Worm (Caenorhabditis elegans): Measurements from ENCODE around the gene T25B6.3.

T25B6.3 gene

DNA sequence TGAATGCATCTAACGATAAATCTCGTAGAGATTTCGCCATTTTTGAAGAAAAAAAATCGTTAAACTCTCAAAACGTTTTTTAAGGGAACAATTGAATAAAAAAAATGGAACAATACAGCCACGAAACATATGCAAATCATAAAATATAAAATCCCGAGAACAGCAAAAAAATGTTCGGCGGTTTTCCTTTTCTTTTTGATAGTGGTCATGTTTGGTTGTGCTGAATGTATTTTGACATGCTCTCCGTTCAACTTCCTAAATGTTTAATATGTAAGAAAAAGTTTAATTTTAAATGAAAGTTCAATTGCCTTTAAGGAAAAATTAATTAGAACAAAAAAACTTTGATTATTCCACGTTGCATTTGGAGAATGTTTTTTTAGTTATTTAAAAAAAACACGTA is 17.0 kb upstream of the T25B6.3 start, which contains the start of gene C24A3.9:
Gene C24A3.9 (minus strand): TSS at position 101 of the 400 bp plus-strand sequence.
- TF ChIP-seq sox-2 (GFP tag; IDR thresholded peaks at IDR 0.05) (no peak), hlh-8 (tag; optimal IDR thresholded peaks at IDR 0.05) (no peak), ceh-34 (tag; optimal IDR thresholded peaks at IDR 0.05) (no peak), ttx-3 (tag; optimal IDR thresholded peaks at IDR 0.05) (no peak), ref-2 (tag; optimal IDR thresholded peaks at IDR 0.05) (no peak), hlh-15 (tag; optimal IDR thresholded peaks at IDR 0.05) (no peak), madf-2 (tag; optimal IDR thresholded peaks at IDR 0.05) (no peak), dve-1 (tag; optimal IDR thresholded peaks at IDR 0.05) (no peak), ceh-6 (GFP tag; optimal IDR thresholded peaks at IDR 0.05) (no peak), che-1 (tag; optimal IDR thresholded peaks at IDR 0.05) (no peak), ets-4 (tag; optimal IDR thresholded peaks at IDR 0.05) (no peak), syd-9 (tag; optimal IDR thresholded peaks at IDR 0.05) (no peak), ceh-14 (tag; optimal IDR thresholded peaks at IDR 0.05) (no peak), K02D7.2 (tag; optimal IDR thresholded peaks at IDR 0.05) (no peak), eyg-1 (tag; optimal IDR thresholded peaks at IDR 0.05) (no peak), K09A11.1 (tag; optimal IDR thresholded peaks at IDR 0.05; ENCODE audit: insufficient read depth) (no peak), F13H6.1 (tag; optimal IDR thresholded peaks at IDR 0.05) (no peak), hlh-30 (tag; optimal IDR thresholded peaks at IDR 0.05; ENCODE audit: insufficient read depth) (no peak), nhr-11 (tag; optimal IDR thresholded peaks at IDR 0.05) (no peak), ceh-9 (tag; optimal IDR thresholded peaks at IDR 0.05) (no peak)

DNA sequence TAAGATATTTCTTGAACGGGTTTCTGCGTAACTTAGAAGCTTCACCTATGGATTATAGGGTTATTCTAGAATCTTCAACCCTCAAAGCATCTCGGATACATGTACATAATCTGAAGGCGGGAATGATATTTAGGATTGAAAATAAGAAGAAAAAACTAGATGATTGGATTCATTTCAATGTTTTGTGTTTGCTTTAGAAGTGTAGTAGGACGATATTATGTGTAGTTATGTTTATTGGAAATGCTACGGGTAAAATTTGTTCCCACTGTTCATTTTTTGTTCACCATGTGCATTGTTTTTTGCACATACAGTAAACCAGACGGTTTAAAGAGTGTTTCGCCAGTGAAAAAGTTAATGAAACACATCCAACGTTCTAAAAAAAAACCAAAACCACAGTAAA is 15.9 kb upstream of the T25B6.3 start:
- TF ChIP-seq ceh-18 (tag; optimal IDR thresholded peaks at IDR 0.05) (no peak), ceh-19 (GFP tag; optimal IDR thresholded peaks at IDR 0.05) (no peak), pqm-1 (tag; optimal IDR thresholded peaks at IDR 0.05) (no peak), nfya-1 (tag; optimal IDR thresholded peaks at IDR 0.05) (no peak), unc-3 (GFP tag; conservative IDR thresholded peaks at IDR 0.05) (no peak), unc-3 (tag; optimal IDR thresholded peaks at IDR 0.05) (no peak), odd-2 (tag; optimal IDR thresholded peaks at IDR 0.05) (no peak), pros-1 (tag; optimal IDR thresholded peaks at IDR 0.05) (no peak), unc-86 (tag; optimal IDR thresholded peaks at IDR 0.05) (no peak), ceh-45 (GFP tag; IDR thresholded peaks at IDR 0.05) (no peak), lim-6 (tag; optimal IDR thresholded peaks at IDR 0.05) (no peak), ets-4 (tag; optimal IDR thresholded peaks at IDR 0.05) (no peak), C38D4.7 (GFP tag; optimal IDR thresholded peaks at IDR 0.05) (no peak), pha-2 (tag; optimal IDR thresholded peaks at IDR 0.05) (no peak)

DNA sequence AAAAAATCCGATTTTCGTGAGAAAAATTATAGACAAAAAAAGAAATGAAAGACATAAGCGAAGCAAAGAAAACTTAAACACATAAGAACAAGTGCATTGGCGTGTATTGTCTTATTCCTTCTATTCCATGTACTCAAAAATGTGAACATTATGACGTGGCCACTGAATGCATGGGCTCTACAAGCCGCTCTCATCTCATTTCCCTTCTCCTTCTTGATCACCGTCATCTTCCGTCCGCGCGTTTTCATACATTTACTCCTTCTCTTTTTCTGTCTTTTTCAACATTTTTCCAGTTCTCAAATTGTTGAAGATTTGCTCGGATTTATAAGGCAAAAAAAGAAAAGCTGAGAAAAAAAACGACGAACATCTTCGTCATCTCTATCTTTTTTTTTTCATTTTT is 13.0 kb upstream of the T25B6.3 start:
- no peak for TF ChIP-seq ceh-14 (tag; optimal IDR thresholded peaks at IDR 0.05)
- no peak for TF ChIP-seq pax-1 (tag; optimal IDR thresholded peaks at IDR 0.05)
- no peak for TF ChIP-seq eyg-1 (tag; optimal IDR thresholded peaks at IDR 0.05)
- no peak for TF ChIP-seq che-1 (tag; optimal IDR thresholded peaks at IDR 0.05)
- TF ChIP-seq syd-9 (tag; optimal IDR thresholded peaks at IDR 0.05): no peak
- TF ChIP-seq hlh-6 (tag; optimal IDR thresholded peaks at IDR 0.05): no peak
- no peak for TF ChIP-seq T23F11.4 (GFP tag; optimal IDR thresholded peaks at IDR 0.05)
- TF ChIP-seq ceh-24 (tag; optimal IDR thresholded peaks at IDR 0.05): no peak
- TF ChIP-seq ceh-6 (GFP tag; optimal IDR thresholded peaks at IDR 0.05): no peak
- TF ChIP-seq pqm-1 (tag; optimal IDR thresholded peaks at IDR 0.05): no peak
- no peak for TF ChIP-seq tbx-7 (tag; optimal IDR thresholded peaks at IDR 0.05)
- no peak for TF ChIP-seq unc-86 (tag; optimal IDR thresholded peaks at IDR 0.05)
- no peak for TF ChIP-seq madf-2 (tag; optimal IDR thresholded peaks at IDR 0.05)
- no peak for TF ChIP-seq ets-4 (tag; optimal IDR thresholded peaks at IDR 0.05)
- TF ChIP-seq fax-1 (tag; optimal IDR thresholded peaks at IDR 0.05): no peak
- no peak for TF ChIP-seq ztf-16 (tag; optimal IDR thresholded peaks at IDR 0.05)
- TF ChIP-seq hlh-8 (tag; optimal IDR thresholded peaks at IDR 0.05): no peak
- TF ChIP-seq ceh-19 (GFP tag; optimal IDR thresholded peaks at IDR 0.05): no peak
- TF ChIP-seq lim-6 (tag; optimal IDR thresholded peaks at IDR 0.05): no peak
